Comparison of ENCODE assay signal across 2 fruit fly cellular contexts in genomic region chr3L:19557197-19557995, dm6.
TF ChIP-seq lines count a peak whose summit lies in the region.

No protein-coding gene starts in this region.

TF ChIP-seq in whole organism, embryonic, 481 proteins besides CTCF, POLR2A, EP300 and RAD21 (continued from another document and continues in another):
- peak; percentile 41 for TF ChIP-seq CG1233 (GFP tag; optimal IDR thresholded peaks at IDR 0.05; lab: Kevin White, UChicago)
- no peak for TF ChIP-seq ham (GFP tag; IDR thresholded peaks at IDR 0.05; lab: Robert Waterston, UW)
- TF ChIP-seq danr (GFP tag; IDR thresholded peaks at IDR 0.05; lab: Robert Waterston, UW), result no peak
- no peak for TF ChIP-seq lab (GFP tag; optimal IDR thresholded peaks at IDR 0.05; lab: Kevin White, UChicago)
- no peak for TF ChIP-seq row (GFP tag; IDR thresholded peaks at IDR 0.05; lab: Robert Waterston, UW)
- TF ChIP-seq BEAF-32 (GFP tag; optimal IDR thresholded peaks at IDR 0.05; lab: Kevin White, UChicago), result no peak
- no peak for TF ChIP-seq CG31224 (GFP tag; IDR thresholded peaks at IDR 0.05; lab: Robert Waterston, UW)
- peak; percentile 77 for TF ChIP-seq CG17361 (GFP tag; IDR thresholded peaks at IDR 0.05; lab: Robert Waterston, UW)
- no peak for TF ChIP-seq CG5180 (GFP tag; optimal IDR thresholded peaks at IDR 0.05; lab: Kevin White, UChicago)
- no peak for TF ChIP-seq Hmr (GFP tag; optimal IDR thresholded peaks at IDR 0.05; lab: Kevin White, UChicago)
- no peak for TF ChIP-seq H2.0 (GFP tag; IDR thresholded peaks at IDR 0.05; lab: Robert Waterston, UW)
- TF ChIP-seq CG8944 (GFP tag; optimal IDR thresholded peaks at IDR 0.05; lab: Kevin White, UChicago), result no peak
- no peak for TF ChIP-seq scrt (GFP tag; optimal IDR thresholded peaks at IDR 0.05; lab: Kevin White, UChicago)
- no peak for TF ChIP-seq slou (GFP tag; optimal IDR thresholded peaks at IDR 0.05; lab: Kevin White, UChicago)
- no peak for TF ChIP-seq Sin3A (optimal IDR thresholded peaks at IDR 0.05; lab: Kevin White, UChicago)
- TF ChIP-seq Doc2 (GFP tag; IDR thresholded peaks at IDR 0.05; lab: Robert Waterston, UW), result no peak
- TF ChIP-seq Nf-YC (tag; optimal IDR thresholded peaks at IDR 0.05; lab: Kevin White, UChicago), result no peak
- TF ChIP-seq CG10274 (GFP tag; optimal IDR thresholded peaks at IDR 0.05; lab: Kevin White, UChicago), result no peak
- TF ChIP-seq CHES-1-like (GFP tag; optimal IDR thresholded peaks at IDR 0.05; lab: Kevin White, UChicago), result no peak
- no peak for TF ChIP-seq CG9817 (tag; optimal IDR thresholded peaks at IDR 0.05; lab: Kevin White, UChicago)
- no peak for TF ChIP-seq oc (tag; optimal IDR thresholded peaks at IDR 0.05; lab: Kevin White, UChicago)
- no peak for TF ChIP-seq Vsx1 (GFP tag; optimal IDR thresholded peaks at IDR 0.05; lab: Kevin White, UChicago)
- TF ChIP-seq Hand (GFP tag; optimal IDR thresholded peaks at IDR 0.05; lab: Kevin White, UChicago), result no peak
- TF ChIP-seq CG13123 (GFP tag; optimal IDR thresholded peaks at IDR 0.05; lab: Kevin White, UChicago), result no peak
- no peak for TF ChIP-seq H15 (GFP tag; IDR thresholded peaks at IDR 0.05; lab: Robert Waterston, UW)
- TF ChIP-seq Sry-β (GFP tag; optimal IDR thresholded peaks at IDR 0.05; lab: Kevin White, UChicago), result no peak
- peak; percentile 40; the same call in 1 of the 2 replicates for TF ChIP-seq Xrp1 (GFP tag; IDR thresholded peaks at IDR 0.05; lab: Robert Waterston, UW)
- peak; percentile 33 for TF ChIP-seq CG13775 (GFP tag; optimal IDR thresholded peaks at IDR 0.05; lab: Kevin White, UChicago)
- no peak for TF ChIP-seq C15 (GFP tag; IDR thresholded peaks at IDR 0.05; lab: Robert Waterston, UW)
- no peak for TF ChIP-seq D (optimal IDR thresholded peaks at IDR 0.05; lab: Kevin White, UChicago)
- TF ChIP-seq D (GFP tag; optimal IDR thresholded peaks at IDR 0.05; lab: Kevin White, UChicago), result peak; percentile 19
- no peak for TF ChIP-seq Dfd (GFP tag; optimal IDR thresholded peaks at IDR 0.05; lab: Kevin White, UChicago)
- TF ChIP-seq crol (GFP tag; IDR thresholded peaks at IDR 0.05; lab: Robert Waterston, UW), result no peak
- TF ChIP-seq CG2129 (GFP tag; IDR thresholded peaks at IDR 0.05; lab: Robert Waterston, UW; ENCODE audit: partially characterized antibody), result no peak
- no peak for TF ChIP-seq CG10959 (GFP tag; IDR thresholded peaks at IDR 0.05; lab: Robert Waterston, UW)
- no peak for TF ChIP-seq CG8281 (tag; optimal IDR thresholded peaks at IDR 0.05; lab: Kevin White, UChicago)
- TF ChIP-seq CG1832 (GFP tag; optimal IDR thresholded peaks at IDR 0.05; lab: Kevin White, UChicago), result no peak
- TF ChIP-seq lilli (GFP tag; optimal IDR thresholded peaks at IDR 0.05; lab: Kevin White, UChicago), result no peak
- TF ChIP-seq CG17829 (tag; optimal IDR thresholded peaks at IDR 0.05; lab: Kevin White, UChicago), result peak; percentile 64
- no peak for TF ChIP-seq Hr3 (GFP tag; optimal IDR thresholded peaks at IDR 0.05; lab: Kevin White, UChicago)
- no peak for TF ChIP-seq Jarid2 (GFP tag; optimal IDR thresholded peaks at IDR 0.05; lab: Kevin White, UChicago)
- TF ChIP-seq CG13287 (GFP tag; IDR thresholded peaks at IDR 0.05; lab: Robert Waterston, UW; ENCODE audit: partially characterized antibody), result no peak
- TF ChIP-seq CG30403 (GFP tag; optimal IDR thresholded peaks at IDR 0.05; lab: Kevin White, UChicago), result no peak
- no peak for TF ChIP-seq CG18476 (GFP tag; optimal IDR thresholded peaks at IDR 0.05; lab: Kevin White, UChicago)
- TF ChIP-seq dpn (GFP tag; optimal IDR thresholded peaks at IDR 0.05; lab: Kevin White, UChicago), result no peak
- TF ChIP-seq Bdp1 (GFP tag; optimal IDR thresholded peaks at IDR 0.05; lab: Kevin White, UChicago), result no peak
- no peak for TF ChIP-seq CG5245 (GFP tag; optimal IDR thresholded peaks at IDR 0.05; lab: Kevin White, UChicago)
- no peak for TF ChIP-seq CG4360 (GFP tag; IDR thresholded peaks at IDR 0.05; lab: Robert Waterston, UW)
- TF ChIP-seq CG6175 (GFP tag; IDR thresholded peaks at IDR 0.05; lab: Robert Waterston, UW), result no peak
- no peak for TF ChIP-seq nerfin-1 (tag; optimal IDR thresholded peaks at IDR 0.05; lab: Kevin White, UChicago)
- TF ChIP-seq chinmo (GFP tag; IDR thresholded peaks at IDR 0.05; lab: Robert Waterston, UW; ENCODE audit: partially characterized antibody), result 0 out of 4 replicates have a peak, but pooled peaks have one; percentile 63
- TF ChIP-seq CG1647 (GFP tag; optimal IDR thresholded peaks at IDR 0.05; lab: Kevin White, UChicago), result no peak
- TF ChIP-seq Camta (GFP tag; optimal IDR thresholded peaks at IDR 0.05; lab: Kevin White, UChicago), result no peak
- TF ChIP-seq Tbp (GFP tag; optimal IDR thresholded peaks at IDR 0.05; lab: Kevin White, UChicago), result no peak
- TF ChIP-seq CG6854 (GFP tag; optimal IDR thresholded peaks at IDR 0.05; lab: Kevin White, UChicago), result no peak
- no peak for TF ChIP-seq odd (GFP tag; optimal IDR thresholded peaks at IDR 0.05; lab: Kevin White, UChicago)
- no peak for TF ChIP-seq Sox102F (GFP tag; optimal IDR thresholded peaks at IDR 0.05; lab: Kevin White, UChicago)
- peak; percentile 43 for TF ChIP-seq lbe (GFP tag; optimal IDR thresholded peaks at IDR 0.05; lab: Kevin White, UChicago)
- no peak for TF ChIP-seq CG7963 (GFP tag; IDR thresholded peaks at IDR 0.05; lab: Robert Waterston, UW; ENCODE audit: partially characterized antibody)
- no peak for TF ChIP-seq mirr (GFP tag; optimal IDR thresholded peaks at IDR 0.05; lab: Kevin White, UChicago)
- TF ChIP-seq Rfx (GFP tag; IDR thresholded peaks at IDR 0.05; lab: Robert Waterston, UW), result no peak
- TF ChIP-seq CG10431 (GFP tag; optimal IDR thresholded peaks at IDR 0.05; lab: Kevin White, UChicago), result no peak
- no peak for TF ChIP-seq Meics (GFP tag; optimal IDR thresholded peaks at IDR 0.05; lab: Kevin White, UChicago)
- TF ChIP-seq schlank (tag; optimal IDR thresholded peaks at IDR 0.05; lab: Kevin White, UChicago), result no peak
- TF ChIP-seq zfh2 (GFP tag; optimal IDR thresholded peaks at IDR 0.05; lab: Kevin White, UChicago), result no peak
- TF ChIP-seq CG17186 (GFP tag; optimal IDR thresholded peaks at IDR 0.05; lab: Kevin White, UChicago), result no peak
- no peak for TF ChIP-seq Lim3 (GFP tag; IDR thresholded peaks at IDR 0.05; lab: Robert Waterston, UW)
- TF ChIP-seq psq (GFP tag; optimal IDR thresholded peaks at IDR 0.05; lab: Kevin White, UChicago), result no peak
- TF ChIP-seq run (tag; optimal IDR thresholded peaks at IDR 0.05; lab: Kevin White, UChicago), result no peak
- TF ChIP-seq Aef1 (GFP tag; IDR thresholded peaks at IDR 0.05; lab: Robert Waterston, UW), result no peak

TF ChIP-seq in whole organism, prepupa, 60 proteins besides CTCF, POLR2A, EP300 and RAD21 (continued from another document):
- TF ChIP-seq CG6854 (GFP tag; optimal IDR thresholded peaks at IDR 0.05; lab: Kevin White, UChicago), result no peak
- TF ChIP-seq cyc (GFP tag; optimal IDR thresholded peaks at IDR 0.05; lab: Kevin White, UChicago), result peak; percentile 23
- peak; percentile 39 for TF ChIP-seq CG8319 (GFP tag; optimal IDR thresholded peaks at IDR 0.05; lab: Kevin White, UChicago)
- TF ChIP-seq vri (GFP tag; optimal IDR thresholded peaks at IDR 0.05; lab: Kevin White, UChicago), result no peak
- no peak for TF ChIP-seq fd85E (GFP tag; optimal IDR thresholded peaks at IDR 0.05; lab: Kevin White, UChicago)
- peak; percentile 63 for TF ChIP-seq CG3919 (GFP tag; optimal IDR thresholded peaks at IDR 0.05; lab: Kevin White, UChicago)
- peak; percentile 50 for TF ChIP-seq CG1621 (tag; optimal IDR thresholded peaks at IDR 0.05; lab: Kevin White, UChicago)
- TF ChIP-seq Sox14 (GFP tag; optimal IDR thresholded peaks at IDR 0.05; lab: Kevin White, UChicago), result no peak
- peak in 1 of 2 experiments; percentile 82 for TF ChIP-seq salr (GFP tag; optimal IDR thresholded peaks at IDR 0.05; lab: Kevin White, UChicago)
- peak; percentile 50 for TF ChIP-seq Blimp-1 (GFP tag; optimal IDR thresholded peaks at IDR 0.05; lab: Kevin White, UChicago)
- TF ChIP-seq CG7368 (GFP tag; optimal IDR thresholded peaks at IDR 0.05; lab: Kevin White, UChicago), result no peak
- no peak for TF ChIP-seq Eip93F (GFP tag; optimal IDR thresholded peaks at IDR 0.05; lab: Kevin White, UChicago)
- peak; percentile 63 for TF ChIP-seq CG6808 (GFP tag; optimal IDR thresholded peaks at IDR 0.05; lab: Kevin White, UChicago)
- peak; percentile 24 for TF ChIP-seq net (GFP tag; optimal IDR thresholded peaks at IDR 0.05; lab: Kevin White, UChicago)
- TF ChIP-seq OdsH (GFP tag; optimal IDR thresholded peaks at IDR 0.05; lab: Kevin White, UChicago), result peak; percentile 73
- TF ChIP-seq CG15336 (GFP tag; IDR thresholded peaks at IDR 0.05; lab: Robert Waterston, UW), result 0 out of 2 replicates have a peak, but pooled peaks have one; percentile 16
- peak; percentile 63 for TF ChIP-seq spab (GFP tag; optimal IDR thresholded peaks at IDR 0.05; lab: Kevin White, UChicago)
- no peak for TF ChIP-seq CG9139 (GFP tag; optimal IDR thresholded peaks at IDR 0.05; lab: Kevin White, UChicago)
- peak; percentile 28 for TF ChIP-seq lz (GFP tag; optimal IDR thresholded peaks at IDR 0.05; lab: Kevin White, UChicago)
- peak; percentile 22 for TF ChIP-seq CG16779 (tag; optimal IDR thresholded peaks at IDR 0.05; lab: Kevin White, UChicago)
- TF ChIP-seq Gug (GFP tag; IDR thresholded peaks at IDR 0.05; lab: Robert Waterston, UW), result no peak
- no peak for TF ChIP-seq Ets21C (GFP tag; optimal IDR thresholded peaks at IDR 0.05; lab: Kevin White, UChicago)
- TF ChIP-seq topi (GFP tag; optimal IDR thresholded peaks at IDR 0.05; lab: Kevin White, UChicago), result peak; percentile 25
- no peak for TF ChIP-seq fkh (GFP tag; optimal IDR thresholded peaks at IDR 0.05; lab: Kevin White, UChicago)
- no peak for TF ChIP-seq dsx (GFP tag; optimal IDR thresholded peaks at IDR 0.05; lab: Kevin White, UChicago; ENCODE audit: poor library complexity, severe bottlenecking)
- peak; percentile 32 for TF ChIP-seq Met (GFP tag; optimal IDR thresholded peaks at IDR 0.05; lab: Kevin White, UChicago)
- peak; percentile 19 for TF ChIP-seq CG11902 (GFP tag; optimal IDR thresholded peaks at IDR 0.05; lab: Kevin White, UChicago)
- no peak for TF ChIP-seq Sox102F (GFP tag; optimal IDR thresholded peaks at IDR 0.05; lab: Kevin White, UChicago)
- TF ChIP-seq fd59A (GFP tag; optimal IDR thresholded peaks at IDR 0.05; lab: Kevin White, UChicago), result no peak
- peak; percentile 77 for TF ChIP-seq CG34406 (GFP tag; optimal IDR thresholded peaks at IDR 0.05; lab: Kevin White, UChicago)
- peak; percentile 6 for TF ChIP-seq Hr4 (GFP tag; optimal IDR thresholded peaks at IDR 0.05; lab: Kevin White, UChicago)
- no peak for TF ChIP-seq Hr38 (GFP tag; optimal IDR thresholded peaks at IDR 0.05; lab: Kevin White, UChicago)
- peak; percentile 51 for TF ChIP-seq Eip78C (GFP tag; lab: Kevin White, UChicago)
- TF ChIP-seq achi (GFP tag; optimal IDR thresholded peaks at IDR 0.05; lab: Kevin White, UChicago), result peak; percentile 66
- peak; percentile 60 for TF ChIP-seq CG4318 (GFP tag; optimal IDR thresholded peaks at IDR 0.05; lab: Kevin White, UChicago)
- TF ChIP-seq esn (GFP tag; optimal IDR thresholded peaks at IDR 0.05; lab: Kevin White, UChicago), result peak; percentile 69
